Worm (Caenorhabditis elegans) whole organism, L2 larva: ENCODE data around the gene hlh-28.
"Not testable (repeated sequence)": the region's sequence is repeated elsewhere in the genome, so short reads cannot be mapped to it uniquely, and the experiment has no call there.

Source experiments
- C34F6.9 ChIP-seq: fragments of 150-350 bp; optimal IDR thresholded peaks from 2 replicates; lab custom pipeline; 2014; ENCODE audit warnings: missing biosample characterization, missing genetic modification characterization
- F13H6.1 ChIP-seq: sonication (generic microtip); optimal IDR thresholded peaks from 2 replicates; lab custom pipeline; 2016; ENCODE audit warnings: missing genetic modification characterization, missing compliant biosample characterization
- R02D3.7 ChIP-seq: fragments of 150-350 bp; optimal IDR thresholded peaks from 2 replicates; lab custom pipeline; 2014; ENCODE audit warnings: missing biosample characterization, missing genetic modification characterization
- Y55F3AM.14 ChIP-seq: fragments of 200-800 bp; sonication (Bioruptor generic); optimal IDR thresholded peaks from 2 replicates; lab custom pipeline; 2018; ENCODE audit warnings: mild to moderate bottlenecking, missing genetic modification characterization, missing compliant biosample characterization
- ZK546.5 ChIP-seq: sonication (generic microtip); optimal IDR thresholded peaks from 2 replicates; lab custom pipeline; 2017; ENCODE audit warnings: missing biosample characterization, missing genetic modification characterization
- alr-1 ChIP-seq: fragments of 150-350 bp; optimal IDR thresholded peaks from 2 replicates; lab custom pipeline; 2014; ENCODE audit warnings: missing biosample characterization, missing genetic modification characterization
- aly-2 ChIP-seq: fragments of 150-350 bp; optimal IDR thresholded peaks from 2 replicates; lab custom pipeline; 2014; ENCODE audit warnings: missing biosample characterization, missing genetic modification characterization
- blmp-1 ChIP-seq: sonication (generic microtip); optimal IDR thresholded peaks from 2 replicates; lab custom pipeline; 2017; ENCODE audit warnings: missing genetic modification characterization, mild to moderate bottlenecking, missing compliant biosample characterization, antibody characterized with exemption, moderate library complexity; ENCODE audit not compliant: insufficient read depth
- ceh-16 ChIP-seq: fragments of 150-350 bp; optimal IDR thresholded peaks from 2 replicates; lab custom pipeline; 2014; ENCODE audit warnings: missing biosample characterization, missing genetic modification characterization
- ceh-82 ChIP-seq: fragments of 150-350 bp; optimal IDR thresholded peaks from 2 replicates; lab custom pipeline; 2014; ENCODE audit warnings: missing biosample characterization, missing genetic modification characterization
- crh-2 ChIP-seq: sonication (generic microtip); optimal IDR thresholded peaks from 2 replicates; lab custom pipeline; 2017; ENCODE audit warnings: missing biosample characterization, missing genetic modification characterization
- dmd-4 ChIP-seq: sonication (generic microtip); optimal IDR thresholded peaks from 2 replicates; lab custom pipeline; 2017; ENCODE audit warnings: missing biosample characterization, missing genetic modification characterization
- egl-27 ChIP-seq: sonication (generic microtip); optimal IDR thresholded peaks from 3 replicates; lab custom pipeline; 2017; ENCODE audit warnings: missing biosample characterization, missing genetic modification reagents, missing genetic modification characterization
- elt-1 ChIP-seq: fragments of 150-350 bp; optimal IDR thresholded peaks from 2 replicates; lab custom pipeline; 2014; ENCODE audit warnings: missing biosample characterization, missing genetic modification characterization
- elt-3 ChIP-seq: sonication (generic microtip); optimal IDR thresholded peaks from 2 replicates; lab custom pipeline; 2017; ENCODE audit warnings: missing biosample characterization, missing genetic modification characterization
- fos-1 ChIP-seq: fragments of 150-350 bp; optimal IDR thresholded peaks from 2 replicates; lab custom pipeline; 2014; ENCODE audit warnings: missing biosample characterization, missing genetic modification characterization
- gmeb-1 ChIP-seq: fragments of 150-350 bp; optimal IDR thresholded peaks from 2 replicates; lab custom pipeline; 2014; ENCODE audit warnings: missing biosample characterization, missing genetic modification characterization
- lin-11 ChIP-seq: fragments of 150-350 bp; sonication (generic microtip); optimal IDR thresholded peaks from 2 replicates; lab custom pipeline; 2014; ENCODE audit warnings: missing biosample characterization, missing genetic modification characterization, inconsistent platforms, mixed read lengths
- lin-13 ChIP-seq: fragments of 150-350 bp; optimal IDR thresholded peaks from 2 replicates; lab custom pipeline; 2014; ENCODE audit warnings: missing biosample characterization, missing genetic modification reagents, missing genetic modification characterization
- lin-39 ChIP-seq: fragments of 150-350 bp; optimal IDR thresholded peaks from 2 replicates; lab custom pipeline; 2014; ENCODE audit warnings: missing biosample characterization, missing genetic modification reagents, missing genetic modification characterization
- lsy-2 ChIP-seq, 2 experiments: fragments of 150-350 bp in 1 of 2; sonication (generic microtip) in 1 of 2; optimal IDR thresholded peaks; 2 replicates each; lab custom pipeline; 2014 to 2017; ENCODE audit warnings: missing biosample characterization in 2 of 2, missing genetic modification characterization in 2 of 2
- mbf-1 ChIP-seq: sonication (generic microtip); optimal IDR thresholded peaks from 2 replicates; lab custom pipeline; 2017; ENCODE audit warnings: missing biosample characterization, missing genetic modification characterization
- mdl-1 ChIP-seq, 2 experiments: fragments of 150-350 bp in 1 of 2; sonication (generic microtip) in 1 of 2; optimal IDR thresholded peaks; 2 replicates each; lab custom pipeline; 2017; ENCODE audit warnings: missing biosample characterization in 2 of 2, missing genetic modification characterization in 2 of 2
- nhr-10 ChIP-seq: sonication (generic microtip); optimal IDR thresholded peaks from 2 replicates; lab custom pipeline; 2017; ENCODE audit warnings: missing biosample characterization, missing genetic modification characterization
- nhr-11 ChIP-seq: fragments of 150-350 bp; optimal IDR thresholded peaks from 2 replicates; lab custom pipeline; 2014; ENCODE audit warnings: missing biosample characterization, missing genetic modification characterization
- nhr-21 ChIP-seq: fragments of 150-350 bp; optimal IDR thresholded peaks from 2 replicates; lab custom pipeline; 2014; ENCODE audit warnings: missing biosample characterization, missing genetic modification characterization
- nhr-23 ChIP-seq: fragments of 150-350 bp; optimal IDR thresholded peaks from 2 replicates; lab custom pipeline; 2014; ENCODE audit warnings: missing biosample characterization, missing genetic modification reagents, missing genetic modification characterization
- nhr-237 ChIP-seq: fragments of 150-350 bp; optimal IDR thresholded peaks from 2 replicates; lab custom pipeline; 2014; ENCODE audit warnings: missing biosample characterization, missing genetic modification characterization
- nhr-25 ChIP-seq: fragments of 150-350 bp; sonication (generic microtip); optimal IDR thresholded peaks from 3 replicates; lab custom pipeline; 2014; ENCODE audit warnings: missing biosample characterization, missing genetic modification characterization
- nhr-6 ChIP-seq: fragments of 150-350 bp; optimal IDR thresholded peaks from 2 replicates; lab custom pipeline; 2014; ENCODE audit warnings: missing biosample characterization, missing genetic modification characterization
- peb-1 ChIP-seq: fragments of 150-350 bp; optimal IDR thresholded peaks from 2 replicates; lab custom pipeline; 2014; ENCODE audit warnings: missing biosample characterization, missing genetic modification characterization
- sem-4 ChIP-seq: fragments of 150-350 bp; optimal IDR thresholded peaks from 2 replicates; lab custom pipeline; 2014; ENCODE audit warnings: missing biosample characterization, missing genetic modification reagents, missing genetic modification characterization
- skn-1 ChIP-seq: sonication (generic microtip); optimal IDR thresholded peaks from 2 replicates; lab custom pipeline; 2017; ENCODE audit warnings: missing biosample characterization, missing genetic modification characterization
- sma-3 ChIP-seq: sonication (generic microtip); optimal IDR thresholded peaks from 2 replicates; lab custom pipeline; 2016; ENCODE audit warnings: missing genetic modification reagents, missing genetic modification characterization, missing compliant biosample characterization
- sma-9 ChIP-seq, 2 experiments: fragments of 150-350 bp in 1 of 2; sonication (generic microtip) in 1 of 2; optimal IDR thresholded peaks; 2 replicates each; lab custom pipeline; 2014 to 2016; ENCODE audit warnings: missing genetic modification characterization in 2 of 2, mild to moderate bottlenecking in 1 of 2, missing biosample characterization in 1 of 2, missing compliant biosample characterization in 1 of 2, missing genetic modification reagents in 1 of 2, moderate library complexity in 1 of 2
- unc-39 ChIP-seq: fragments of 150-350 bp; optimal IDR thresholded peaks from 2 replicates; lab custom pipeline; 2014; ENCODE audit warnings: missing biosample characterization, missing genetic modification characterization
- unc-55 ChIP-seq: fragments of 150-350 bp; sonication (generic microtip); optimal IDR thresholded peaks from 3 replicates; lab custom pipeline; 2014; ENCODE audit warnings: missing biosample characterization, missing genetic modification reagents, missing genetic modification characterization
- unc-62 ChIP-seq: fragments of 150-350 bp; optimal IDR thresholded peaks from 2 replicates; lab custom pipeline; 2014; ENCODE audit warnings: missing biosample characterization, missing genetic modification reagents, missing genetic modification characterization
- ztf-1 ChIP-seq: fragments of 200-800 bp; sonication (Bioruptor generic); conservative IDR thresholded peaks from 2 replicates; pipeline ENCODE4 v1.3.6; 2022; ENCODE audit warnings: missing genetic modification characterization, missing compliant biosample characterization
- ztf-11 ChIP-seq: sonication (generic microtip); optimal IDR thresholded peaks from 2 replicates; lab custom pipeline; 2017; ENCODE audit warnings: missing biosample characterization, missing genetic modification characterization
- ztf-4 ChIP-seq: fragments of 150-350 bp; optimal IDR thresholded peaks from 2 replicates; lab custom pipeline; 2014; ENCODE audit warnings: missing biosample characterization, missing genetic modification characterization

Gene hlh-28

DNA sequence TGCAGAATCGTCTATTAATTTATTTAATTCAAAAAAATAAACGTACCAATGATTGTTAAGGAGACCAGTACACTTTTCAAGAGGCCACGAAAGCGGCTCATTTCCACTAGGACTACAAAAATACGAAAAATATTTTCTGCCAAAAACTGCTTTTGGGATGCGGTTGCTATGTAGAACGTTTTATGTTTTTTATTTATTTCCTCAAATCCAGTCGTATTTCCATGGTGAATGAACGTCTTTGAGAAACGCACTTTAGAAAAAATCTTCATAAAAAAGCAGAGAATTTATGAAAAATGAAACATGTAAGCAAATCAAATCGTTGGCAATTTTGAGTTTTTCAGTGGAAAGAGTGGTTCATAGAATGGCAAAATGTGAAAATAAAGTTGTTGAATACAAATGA, 16.5 kb downstream of the hlh-28 start, which contains the start of gene F39B3.7:
TSS of gene F39B3.7 (minus strand) at position 101 of the 400 bp plus-strand sequence.
- TF ChIP-seq mbf-1, result no peak
- TF ChIP-seq mdl-1 (tag; optimal IDR thresholded peaks at IDR 0.05; lab: Kevin White, UChicago), result no peak
- TF ChIP-seq egl-27 (tag; lab: Kevin White, UChicago), result no peak
- TF ChIP-seq elt-1 (tag; lab: Kevin White, UChicago), result no peak
- TF ChIP-seq lin-39 (tag; lab: Kevin White, UChicago), result no peak
- no peak for TF ChIP-seq fos-1 (tag; lab: Kevin White, UChicago)
- TF ChIP-seq unc-62 (GFP tag; lab: Kevin White, UChicago), result no peak
- TF ChIP-seq ztf-4 (tag; lab: Kevin White, UChicago), result no peak
- TF ChIP-seq peb-1, result no peak
- TF ChIP-seq elt-3 (tag; lab: Kevin White, UChicago), result no peak
- no peak for TF ChIP-seq nhr-237
- TF ChIP-seq ceh-16, result no peak
- TF ChIP-seq Y55F3AM.14 (GFP tag; lab: Kevin White, UChicago), result no peak
- no peak for TF ChIP-seq nhr-25 (tag; lab: Kevin White, UChicago)
- no peak for TF ChIP-seq lin-11 (tag; lab: Kevin White, UChicago)
- no peak for TF ChIP-seq C34F6.9 (tag; lab: Kevin White, UChicago)
- TF ChIP-seq nhr-6 (tag; lab: Kevin White, UChicago), result no peak
- TF ChIP-seq nhr-21 (tag; lab: Kevin White, UChicago), result no peak

DNA sequence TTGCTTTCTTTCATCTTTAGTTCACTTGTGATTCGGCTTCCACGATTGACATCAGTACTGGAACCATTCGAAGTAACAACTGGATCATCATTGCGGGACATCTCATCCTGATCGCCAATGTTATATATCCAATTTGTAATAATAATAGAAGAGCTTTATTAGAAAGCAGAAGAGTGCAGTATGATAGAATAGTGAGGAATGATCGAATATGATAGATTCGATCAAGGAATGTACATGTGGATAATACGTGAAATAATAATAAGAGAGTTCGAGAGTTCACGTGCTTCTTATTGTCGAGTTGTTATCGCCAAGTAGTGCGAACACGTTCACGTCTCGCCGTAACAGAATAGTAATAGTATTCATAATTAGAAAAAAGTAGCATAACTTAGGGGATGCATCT, 28.2 kb downstream of the hlh-28 start, which contains the start of gene F39B3.3:
TSS of gene F39B3.3 (minus strand) at position 101 of the 400 bp plus-strand sequence.
- not testable (repeated sequence) for TF ChIP-seq ztf-1 (GFP tag; lab: Robert Waterston, UW); ceh-82 (tag; lab: Kevin White, UChicago); nhr-23 (tag; lab: Kevin White, UChicago)

DNA sequence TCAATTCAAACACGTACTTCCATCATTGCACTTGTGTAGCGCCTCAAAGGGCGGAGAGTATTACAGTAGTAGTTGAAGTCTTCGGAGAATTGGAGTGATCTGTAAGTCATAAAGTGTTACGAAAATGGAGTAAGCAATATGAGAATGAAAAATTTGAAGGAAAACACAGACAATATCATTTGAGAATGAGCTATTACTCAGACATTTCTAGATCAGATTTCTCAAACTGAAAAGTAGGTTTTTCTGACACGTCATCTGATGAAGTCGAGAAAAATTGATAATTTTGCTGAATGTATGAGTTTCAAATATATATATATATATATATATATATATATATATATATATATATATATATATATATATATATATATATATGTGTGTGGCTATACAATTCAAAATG, 28.9 kb downstream of the hlh-28 start, which contains the start of gene frpr-7:
TSS of gene frpr-7 (minus strand) at position 101 of the 400 bp plus-strand sequence.
- TF ChIP-seq C34F6.9 (tag; lab: Kevin White, UChicago), result no peak
- TF ChIP-seq mbf-1, result no peak
- TF ChIP-seq blmp-1 (tag; lab: Kevin White, UChicago), result no peak
- TF ChIP-seq skn-1 (tag; lab: Kevin White, UChicago), result no peak
- no peak for TF ChIP-seq nhr-25 (tag; lab: Kevin White, UChicago)
- TF ChIP-seq sma-9 (GFP tag; optimal IDR thresholded peaks at IDR 0.05; lab: Kevin White, UChicago), result no peak
- TF ChIP-seq sma-9 (tag; optimal IDR thresholded peaks at IDR 0.05; lab: Kevin White, UChicago), result no peak
- TF ChIP-seq nhr-23 (tag; lab: Kevin White, UChicago), result no peak
- TF ChIP-seq nhr-11 (tag; lab: Kevin White, UChicago), result no peak
- TF ChIP-seq unc-62 (GFP tag; lab: Kevin White, UChicago), result no peak
- TF ChIP-seq unc-39 (tag; lab: Kevin White, UChicago), result no peak
- no peak for TF ChIP-seq R02D3.7 (tag; lab: Kevin White, UChicago)
- no peak for TF ChIP-seq ztf-1 (GFP tag; lab: Robert Waterston, UW)
- TF ChIP-seq mdl-1 (tag; optimal IDR thresholded peaks at IDR 0.05; lab: Kevin White, UChicago), result no peak
- no peak for TF ChIP-seq egl-27 (tag; lab: Kevin White, UChicago)
- TF ChIP-seq sem-4 (tag; lab: Kevin White, UChicago), result no peak
- TF ChIP-seq F13H6.1 (tag; lab: Kevin White, UChicago), result no peak
- no peak for TF ChIP-seq dmd-4 (tag; lab: Kevin White, UChicago)
- TF ChIP-seq nhr-21 (tag; lab: Kevin White, UChicago), result no peak
- TF ChIP-seq gmeb-1 (tag; lab: Kevin White, UChicago), result no peak
- TF ChIP-seq alr-1, result no peak
- TF ChIP-seq, all 48 proteins: peak for 0

DNA sequence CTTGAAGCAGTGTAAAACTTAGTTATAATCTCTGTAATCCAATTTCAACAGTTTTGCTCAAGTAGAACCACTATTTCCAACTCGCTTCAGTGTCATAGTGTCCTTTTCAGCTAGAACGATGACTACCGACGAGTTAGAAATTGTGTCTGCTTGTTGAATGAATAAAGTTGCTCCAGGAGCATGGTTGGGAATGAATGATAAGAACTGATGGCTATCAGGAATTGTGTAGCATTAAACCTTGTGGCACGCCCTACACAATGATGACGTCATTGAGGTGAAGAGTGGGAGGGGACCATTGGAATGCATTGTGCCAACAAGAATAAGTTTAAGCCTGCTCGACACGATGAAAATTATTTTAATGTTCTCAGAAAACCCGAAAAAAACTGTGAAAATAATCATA, 47.9 kb downstream of the hlh-28 start:
- TF ChIP-seq lin-13 (GFP tag; lab: Kevin White, UChicago) (no peak), fos-1 (tag; lab: Kevin White, UChicago) (peak; percentile 77)

ce11 chrX:17600139-17600538, 49.3 kb downstream of the hlh-28 start, which contains the start of gene lec-9:
lec-9 (plus strand) TSS chrX:17600487.
- no peak for TF ChIP-seq unc-62 (GFP tag; lab: Kevin White, UChicago)
- peak; percentile 94 for TF ChIP-seq fos-1 (tag; lab: Kevin White, UChicago)
- TF ChIP-seq elt-1 (tag; lab: Kevin White, UChicago), result no peak
- TF ChIP-seq elt-3 (tag; lab: Kevin White, UChicago), result no peak
- no peak for TF ChIP-seq unc-55 (GFP tag; lab: Kevin White, UChicago)
- TF ChIP-seq F13H6.1 (tag; lab: Kevin White, UChicago), result peak; percentile 57
- no peak for TF ChIP-seq lsy-2 (tag; optimal IDR thresholded peaks at IDR 0.05; lab: Kevin White, UChicago)
- TF ChIP-seq egl-27 (tag; lab: Kevin White, UChicago), result no peak
- no peak for TF ChIP-seq alr-1
- no peak for TF ChIP-seq ztf-11 (tag; lab: Kevin White, UChicago)
- TF ChIP-seq nhr-10 (tag; lab: Kevin White, UChicago), result no peak
- TF ChIP-seq ztf-4 (tag; lab: Kevin White, UChicago), result no peak
- no peak for TF ChIP-seq sma-3 (GFP tag; lab: Kevin White, UChicago)
- peak; percentile 24 for TF ChIP-seq skn-1 (tag; lab: Kevin White, UChicago)
- TF ChIP-seq mbf-1, result no peak
- TF ChIP-seq sem-4 (tag; lab: Kevin White, UChicago), result no peak
- TF ChIP-seq crh-2, result peak; percentile 87
- TF ChIP-seq C34F6.9 (tag; lab: Kevin White, UChicago), result no peak
- TF ChIP-seq dmd-4 (tag; lab: Kevin White, UChicago), result no peak
- TF ChIP-seq aly-2 (tag; lab: Kevin White, UChicago), result no peak
- no peak for TF ChIP-seq nhr-237
- peak; percentile 79 for TF ChIP-seq sma-9 (GFP tag; optimal IDR thresholded peaks at IDR 0.05; lab: Kevin White, UChicago)
- no peak for TF ChIP-seq sma-9 (tag; optimal IDR thresholded peaks at IDR 0.05; lab: Kevin White, UChicago)
- no peak for TF ChIP-seq ZK546.5 (tag; lab: Kevin White, UChicago)
- TF ChIP-seq gmeb-1 (tag; lab: Kevin White, UChicago), result peak; percentile 36
